Worm (Caenorhabditis elegans): ENCODE results near the gene C17C3.5.
A peak's percentile ranks its signal among the peaks of the same experiment; 100 is the strongest.

The C17C3.5 gene

ce11 chrII:5515542-5515941 is 36.1 kb upstream of the C17C3.5 start, which contains the start of gene ZK177.3:
ZK177.3 (plus strand) TSS chrII:5515842.
- no peak for TF ChIP-seq egl-13 (tag; optimal IDR thresholded peaks at IDR 0.05)
- no peak for TF ChIP-seq swsn-7 (tag; optimal IDR thresholded peaks at IDR 0.05)
- no peak for TF ChIP-seq pqm-1 (tag; optimal IDR thresholded peaks at IDR 0.05)
- TF ChIP-seq nhr-90 (tag; optimal IDR thresholded peaks at IDR 0.05; ENCODE audit: poor library complexity) = no peak
- TF ChIP-seq nhr-19 (GFP tag; conservative IDR thresholded peaks at IDR 0.05) = no peak
- TF ChIP-seq fkh-10 (GFP tag; optimal IDR thresholded peaks at IDR 0.05) = no peak
- no peak for TF ChIP-seq unc-98 (GFP tag; IDR thresholded peaks at IDR 0.05)
- no peak for TF ChIP-seq mef-2 (tag; optimal IDR thresholded peaks at IDR 0.05)
- no peak for TF ChIP-seq nhr-77 (tag; optimal IDR thresholded peaks at IDR 0.05)
- peak; percentile 34 for TF ChIP-seq elt-2 (tag; optimal IDR thresholded peaks at IDR 0.05)
- TF ChIP-seq zip-4 (GFP tag; optimal IDR thresholded peaks at IDR 0.05) = no peak
- no peak for TF ChIP-seq C34B4.2 (tag; optimal IDR thresholded peaks at IDR 0.05)
- no peak for TF ChIP-seq mdl-1 (tag; optimal IDR thresholded peaks at IDR 0.05)
- TF ChIP-seq fkh-8 (tag; optimal IDR thresholded peaks at IDR 0.05) = no peak
- no peak for TF ChIP-seq efl-1 (optimal IDR thresholded peaks at IDR 0.05)
- TF ChIP-seq efl-1 (GFP tag; optimal IDR thresholded peaks at IDR 0.05 in 1 of 2) = peak in 1 of 2 experiments; percentile 47
- TF ChIP-seq xbp-1 (tag; optimal IDR thresholded peaks at IDR 0.05) = no peak

ce11 chrII:5517643-5518042 is 34.0 kb upstream of the C17C3.5 start, which contains the start of gene ZK177.9:
ZK177.9 (minus strand) TSS chrII:5517743.
- TF ChIP-seq Y116A8C.19 (tag; optimal IDR thresholded peaks at IDR 0.05; ENCODE audit: borderline replicate concordance) = no peak
- TF ChIP-seq ceh-63 (GFP tag; optimal IDR thresholded peaks at IDR 0.05) = no peak
- TF ChIP-seq nhr-90 (tag; optimal IDR thresholded peaks at IDR 0.05; ENCODE audit: poor library complexity) = no peak
- TF ChIP-seq efl-3 (GFP tag; optimal IDR thresholded peaks at IDR 0.05) = no peak
- no peak for TF ChIP-seq nhr-12 (tag; optimal IDR thresholded peaks at IDR 0.05)
- no peak for TF ChIP-seq mep-1 (tag; optimal IDR thresholded peaks at IDR 0.05)
- TF ChIP-seq efl-1 (optimal IDR thresholded peaks at IDR 0.05) = no peak
- no peak for TF ChIP-seq efl-1 (GFP tag; optimal IDR thresholded peaks at IDR 0.05 in 1 of 2)
- TF ChIP-seq hlh-17 (GFP tag; optimal IDR thresholded peaks at IDR 0.05; ENCODE audit: borderline replicate concordance) = no peak
- no peak for TF ChIP-seq tlp-1 (tag; optimal IDR thresholded peaks at IDR 0.05)
- no peak for TF ChIP-seq nhr-11 (tag; optimal IDR thresholded peaks at IDR 0.05)
- TF ChIP-seq lin-14 (GFP tag; optimal IDR thresholded peaks at IDR 0.05) = no peak
- no peak for TF ChIP-seq dpl-1 (GFP tag; optimal IDR thresholded peaks at IDR 0.05)

DNA sequence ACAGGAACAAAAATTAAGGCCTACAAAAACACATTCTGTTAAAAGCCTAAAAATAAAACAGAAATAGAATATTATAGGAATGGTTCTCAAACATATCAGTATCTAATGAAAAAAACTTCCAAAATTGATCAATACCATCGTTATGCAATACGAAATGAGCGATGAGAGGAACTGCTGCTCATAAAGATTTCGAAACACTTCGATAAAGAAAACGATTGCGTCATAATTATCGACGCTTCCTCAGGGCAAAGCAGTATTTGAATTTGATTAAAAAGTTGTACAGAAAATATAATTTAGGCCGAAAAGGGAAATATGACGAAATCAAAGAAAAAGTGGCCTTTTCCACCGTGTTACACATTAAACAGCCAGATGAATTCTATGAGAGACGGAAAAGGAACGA is 33.6 kb upstream of the C17C3.5 start:
- no peak for TF ChIP-seq lin-13 (GFP tag; optimal IDR thresholded peaks at IDR 0.05)
- no peak for TF ChIP-seq sox-4 (tag; optimal IDR thresholded peaks at IDR 0.05)
- no peak for TF ChIP-seq nhr-84 (tag; optimal IDR thresholded peaks at IDR 0.05)
- TF ChIP-seq grh-1 (GFP tag; IDR thresholded peaks at IDR 0.05) = no peak

DNA sequence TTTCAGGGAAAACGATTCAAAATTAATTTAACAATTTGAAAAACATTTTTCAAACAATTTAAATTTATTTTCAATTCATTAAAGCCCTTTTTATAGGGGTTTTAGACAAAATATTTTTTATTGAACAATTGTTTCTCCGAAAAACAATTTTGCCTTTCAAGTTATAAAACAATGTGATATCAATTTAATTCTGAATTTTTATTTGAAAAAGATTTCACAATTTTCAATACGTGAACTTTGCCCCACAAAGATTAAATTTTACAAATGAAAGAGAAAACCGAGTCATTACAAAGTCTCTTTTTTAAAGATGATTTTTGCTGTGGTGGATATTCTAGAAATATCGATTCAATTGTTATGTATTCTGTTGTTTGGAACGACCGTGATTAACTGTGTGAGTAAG is 32.7 kb upstream of the C17C3.5 start, which contains the start of gene ZK177.2:
Gene ZK177.2, plus strand, starts transcription at position 301 of the 400 bp plus-strand sequence.
- TF ChIP-seq lin-35 (GFP tag; optimal IDR thresholded peaks at IDR 0.05) = no peak
- no peak for TF ChIP-seq mab-9 (GFP tag; IDR thresholded peaks at IDR 0.05)
- no peak for TF ChIP-seq hpl-2 (GFP tag; optimal IDR thresholded peaks at IDR 0.05)
- no peak for TF ChIP-seq lsy-2 (tag; optimal IDR thresholded peaks at IDR 0.05)
- TF ChIP-seq C04F5.9 (tag; optimal IDR thresholded peaks at IDR 0.05) = no peak
- TF ChIP-seq zag-1 (tag; optimal IDR thresholded peaks at IDR 0.05) = no peak
- no peak for TF ChIP-seq hlh-17 (GFP tag; optimal IDR thresholded peaks at IDR 0.05; ENCODE audit: borderline replicate concordance)
- no peak for TF ChIP-seq lin-15B (tag; optimal IDR thresholded peaks at IDR 0.05)
- no peak for TF ChIP-seq pqm-1 (tag; optimal IDR thresholded peaks at IDR 0.05)
- TF ChIP-seq irx-1 (tag; optimal IDR thresholded peaks at IDR 0.05) = no peak
- no peak for TF ChIP-seq lin-13 (GFP tag; optimal IDR thresholded peaks at IDR 0.05)
- TF ChIP-seq C16A3.4 (tag; optimal IDR thresholded peaks at IDR 0.05) = no peak
- no peak for TF ChIP-seq nhr-76 (tag; optimal IDR thresholded peaks at IDR 0.05)
- no peak for TF ChIP-seq dpl-1 (GFP tag; optimal IDR thresholded peaks at IDR 0.05)
- TF ChIP-seq ztf-4 (tag; optimal IDR thresholded peaks at IDR 0.05) = no peak

All from whole organism, L1 larva.